Comparison of ENCODE assay signal across 5 worm cellular contexts in the genomic region with DNA sequence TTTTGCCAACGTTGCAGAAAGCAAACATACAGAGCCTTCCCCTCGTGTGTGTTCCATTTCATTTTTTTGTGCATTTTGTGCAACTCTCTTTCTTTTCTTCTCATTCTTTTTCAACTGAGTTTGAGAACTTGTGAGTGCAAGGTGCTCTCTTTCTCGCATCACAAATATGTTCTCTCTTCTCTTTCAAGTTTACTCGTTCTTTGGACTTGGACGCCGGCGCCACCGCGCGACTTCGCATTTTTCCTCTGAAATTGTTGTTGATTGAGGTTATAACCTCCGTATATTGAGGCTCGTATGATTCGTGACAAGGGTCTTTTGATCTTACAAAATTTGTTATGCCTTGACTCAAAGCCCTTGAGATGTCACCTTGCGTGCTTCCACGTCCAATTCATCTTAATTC.
A peak's percentile ranks its signal among the peaks of the same experiment; 100 is the strongest.
TF ChIP-seq lines count a peak whose summit lies in the region.

No protein-coding gene starts in this region.

TF ChIP-seq in whole organism, L1 larva, 84 proteins besides CTCF, POLR2A, EP300 and RAD21 (continues in another document):
- TF ChIP-seq lin-14 (GFP tag; optimal IDR thresholded peaks at IDR 0.05; lab: Kevin White, UChicago) (peak; percentile 92), pax-3 (tag; optimal IDR thresholded peaks at IDR 0.05; lab: Kevin White, UChicago) (peak; percentile 29), nhr-28 (tag; optimal IDR thresholded peaks at IDR 0.05; lab: Kevin White, UChicago) (no peak), hlh-4 (tag; optimal IDR thresholded peaks at IDR 0.05; lab: Kevin White, UChicago) (no peak), unc-130 (tag; optimal IDR thresholded peaks at IDR 0.05; lab: Kevin White, UChicago) (peak; percentile 19), ceh-8 (GFP tag; optimal IDR thresholded peaks at IDR 0.05; lab: Kevin White, UChicago) (peak; percentile 23), tbx-2 (tag; optimal IDR thresholded peaks at IDR 0.05; lab: Kevin White, UChicago) (peak; percentile 69), ces-1 (GFP tag; optimal IDR thresholded peaks at IDR 0.05; lab: Kevin White, UChicago) (no peak), pag-3 (tag; optimal IDR thresholded peaks at IDR 0.05; lab: Kevin White, UChicago; ENCODE audit: borderline replicate concordance, insufficient read depth) (no peak), C16A3.4 (tag; optimal IDR thresholded peaks at IDR 0.05; lab: Kevin White, UChicago) (peak; percentile 21), nhr-12 (tag; optimal IDR thresholded peaks at IDR 0.05; lab: Kevin White, UChicago) (no peak), efl-3 (GFP tag; optimal IDR thresholded peaks at IDR 0.05; lab: Kevin White, UChicago) (no peak), F16B12.6 (tag; optimal IDR thresholded peaks at IDR 0.05; lab: Kevin White, UChicago) (no peak), unc-98 (GFP tag; IDR thresholded peaks at IDR 0.05; lab: Robert Waterston, UW) (no peak), fos-1 (tag; optimal IDR thresholded peaks at IDR 0.05; lab: Kevin White, UChicago) (no peak), jun-1 (tag; optimal IDR thresholded peaks at IDR 0.05; lab: Kevin White, UChicago) (peak; percentile 50), nhr-71 (tag; optimal IDR thresholded peaks at IDR 0.05; lab: Kevin White, UChicago) (peak; percentile 89)

TF ChIP-seq in whole organism, L2 larva, 48 proteins besides CTCF, POLR2A, EP300 and RAD21 (continues in another document):
- TF ChIP-seq lin-39 (tag; optimal IDR thresholded peaks at IDR 0.05; lab: Kevin White, UChicago), result no peak
- peak; percentile 51 for TF ChIP-seq zag-1 (tag; optimal IDR thresholded peaks at IDR 0.05; lab: Kevin White, UChicago)
- TF ChIP-seq snpc-4 (tag; optimal IDR thresholded peaks at IDR 0.05; lab: Kevin White, UChicago), result peak; percentile 54
- peak; percentile 74 for TF ChIP-seq lin-11 (tag; optimal IDR thresholded peaks at IDR 0.05; lab: Kevin White, UChicago)
- no peak for TF ChIP-seq dmd-4 (tag; optimal IDR thresholded peaks at IDR 0.05; lab: Kevin White, UChicago)
- TF ChIP-seq gmeb-1 (tag; optimal IDR thresholded peaks at IDR 0.05; lab: Kevin White, UChicago), result no peak
- TF ChIP-seq ZK546.5 (tag; optimal IDR thresholded peaks at IDR 0.05; lab: Kevin White, UChicago), result no peak
- no peak for TF ChIP-seq elt-3 (tag; optimal IDR thresholded peaks at IDR 0.05; lab: Kevin White, UChicago)
- peak; percentile 13 for TF ChIP-seq nhr-21 (tag; optimal IDR thresholded peaks at IDR 0.05; lab: Kevin White, UChicago)
- TF ChIP-seq unc-39 (tag; optimal IDR thresholded peaks at IDR 0.05; lab: Kevin White, UChicago), result no peak
- TF ChIP-seq lsy-2 (tag; optimal IDR thresholded peaks at IDR 0.05; lab: Kevin White, UChicago), result peak in 1 of 2 experiments; percentile 72
- TF ChIP-seq ztf-4 (tag; optimal IDR thresholded peaks at IDR 0.05; lab: Kevin White, UChicago), result peak; percentile 80
- no peak for TF ChIP-seq aly-2 (tag; optimal IDR thresholded peaks at IDR 0.05; lab: Kevin White, UChicago)
- peak; percentile 40 for TF ChIP-seq lin-13 (GFP tag; optimal IDR thresholded peaks at IDR 0.05; lab: Kevin White, UChicago)
- no peak for TF ChIP-seq nhr-237 (tag; optimal IDR thresholded peaks at IDR 0.05; lab: Kevin White, UChicago)
- TF ChIP-seq nhr-10 (tag; optimal IDR thresholded peaks at IDR 0.05; lab: Kevin White, UChicago), result no peak
- no peak for TF ChIP-seq R02D3.7 (tag; optimal IDR thresholded peaks at IDR 0.05; lab: Kevin White, UChicago)
- no peak for TF ChIP-seq nhr-77 (tag; optimal IDR thresholded peaks at IDR 0.05; lab: Kevin White, UChicago)
- TF ChIP-seq unc-55 (GFP tag; optimal IDR thresholded peaks at IDR 0.05; lab: Kevin White, UChicago), result peak; percentile 90

TF ChIP-seq in whole organism, L3 larva, 47 proteins besides CTCF, POLR2A, EP300 and RAD21 (continues in another document):
- TF ChIP-seq ztf-11 (tag; optimal IDR thresholded peaks at IDR 0.05; lab: Kevin White, UChicago), result no peak
- TF ChIP-seq nhr-43 (tag; optimal IDR thresholded peaks at IDR 0.05; lab: Kevin White, UChicago; ENCODE audit: poor library complexity, severe bottlenecking), result no peak
- TF ChIP-seq unc-39 (tag; optimal IDR thresholded peaks at IDR 0.05; lab: Kevin White, UChicago), result no peak
- no peak for TF ChIP-seq R02D3.7 (tag; optimal IDR thresholded peaks at IDR 0.05; lab: Kevin White, UChicago)
- no peak for TF ChIP-seq nhr-77 (tag; optimal IDR thresholded peaks at IDR 0.05; lab: Kevin White, UChicago)
- no peak for TF ChIP-seq nhr-237 (tag; optimal IDR thresholded peaks at IDR 0.05; lab: Kevin White, UChicago)
- peak; percentile 1 for TF ChIP-seq elt-1 (tag; optimal IDR thresholded peaks at IDR 0.05; lab: Kevin White, UChicago)
- TF ChIP-seq zag-1 (tag; optimal IDR thresholded peaks at IDR 0.05; lab: Kevin White, UChicago), result no peak
- no peak for TF ChIP-seq nhr-76 (tag; optimal IDR thresholded peaks at IDR 0.05; lab: Kevin White, UChicago)
- TF ChIP-seq ZK546.5 (tag; optimal IDR thresholded peaks at IDR 0.05; lab: Kevin White, UChicago), result no peak
- no peak for TF ChIP-seq egl-27 (tag; optimal IDR thresholded peaks at IDR 0.05; lab: Kevin White, UChicago)
- no peak for TF ChIP-seq lsy-12 (tag; optimal IDR thresholded peaks at IDR 0.05; lab: Kevin White, UChicago)
- TF ChIP-seq elt-2 (tag; optimal IDR thresholded peaks at IDR 0.05; lab: Kevin White, UChicago), result peak; percentile 46
- TF ChIP-seq nhr-12 (tag; optimal IDR thresholded peaks at IDR 0.05; lab: Kevin White, UChicago), result no peak
- no peak for TF ChIP-seq elt-3 (tag; optimal IDR thresholded peaks at IDR 0.05; lab: Kevin White, UChicago)
- peak; percentile 7 for TF ChIP-seq pqm-1 (tag; optimal IDR thresholded peaks at IDR 0.05; lab: Kevin White, UChicago)
- no peak for TF ChIP-seq egl-5 (tag; optimal IDR thresholded peaks at IDR 0.05; lab: Kevin White, UChicago)
- TF ChIP-seq ceh-9 (tag; optimal IDR thresholded peaks at IDR 0.05; lab: Kevin White, UChicago), result no peak
- no peak for TF ChIP-seq eor-1 (tag; optimal IDR thresholded peaks at IDR 0.05; lab: Kevin White, UChicago)
- TF ChIP-seq lin-15B (tag; optimal IDR thresholded peaks at IDR 0.05; lab: Kevin White, UChicago), result peak; percentile 26

TF ChIP-seq in whole organism, L4 larva, 104 proteins besides CTCF, POLR2A, EP300 and RAD21 (continues in another document):
- peak; percentile 30; the same call in 1 of the 2 replicates for TF ChIP-seq zfp-3 (GFP tag; conservative IDR thresholded peaks at IDR 0.05; lab: Robert Waterston, UW)
- peak; percentile 62; the same call in 1 of the 2 replicates for TF ChIP-seq madf-9 (GFP tag; conservative IDR thresholded peaks at IDR 0.05; lab: Robert Waterston, UW)
- no peak for TF ChIP-seq ZK546.5 (tag; optimal IDR thresholded peaks at IDR 0.05; lab: Kevin White, UChicago)
- TF ChIP-seq F10B5.3 (tag; optimal IDR thresholded peaks at IDR 0.05; lab: Kevin White, UChicago), result no peak
- 0 out of 2 replicates have a peak, but pooled peaks have one; percentile 30 for TF ChIP-seq arid-1 (GFP tag; conservative IDR thresholded peaks at IDR 0.05; lab: Robert Waterston, UW)
- peak; percentile 53 for TF ChIP-seq dve-1 (tag; optimal IDR thresholded peaks at IDR 0.05; lab: Kevin White, UChicago; ENCODE audit: insufficient read depth)
- TF ChIP-seq hlh-30 (tag; optimal IDR thresholded peaks at IDR 0.05; lab: Kevin White, UChicago; ENCODE audit: insufficient read depth), result peak; percentile 84
- TF ChIP-seq hif-1 (tag; optimal IDR thresholded peaks at IDR 0.05; lab: Kevin White, UChicago), result peak in 1 of 2 experiments; percentile 84
- peak in 1 of 2 experiments; percentile 77 for TF ChIP-seq mdl-1 (tag; optimal IDR thresholded peaks at IDR 0.05; lab: Kevin White, UChicago)
- TF ChIP-seq hlh-11 (tag; optimal IDR thresholded peaks at IDR 0.05; lab: Kevin White, UChicago), result peak; percentile 77
- TF ChIP-seq mes-2 (tag; optimal IDR thresholded peaks at IDR 0.05; lab: Kevin White, UChicago; ENCODE audit: poor library complexity, severe bottlenecking), result peak; percentile 61
- TF ChIP-seq aha-1 (tag; lab: Kevin White, UChicago), result peak; percentile 84
- peak; percentile 73 for TF ChIP-seq nhr-11 (tag; optimal IDR thresholded peaks at IDR 0.05; lab: Kevin White, UChicago)
- peak; percentile 64 for TF ChIP-seq nhr-77 (tag; optimal IDR thresholded peaks at IDR 0.05; lab: Kevin White, UChicago)
- TF ChIP-seq ama-1 (optimal IDR thresholded peaks at IDR 0.05; lab: Kevin White, UChicago), result peak; percentile 44
- TF ChIP-seq nhr-48 (tag; optimal IDR thresholded peaks at IDR 0.05; lab: Kevin White, UChicago), result peak; percentile 1
- TF ChIP-seq ces-1 (GFP tag; optimal IDR thresholded peaks at IDR 0.05; lab: Kevin White, UChicago), result peak; percentile 19
- TF ChIP-seq ceh-82 (tag; optimal IDR thresholded peaks at IDR 0.05; lab: Kevin White, UChicago), result no peak

TF ChIP-seq in whole organism, young adult, 124 proteins besides CTCF, POLR2A, EP300 and RAD21 (continues in another document):
- TF ChIP-seq Y67H2A.10 (GFP tag; conservative IDR thresholded peaks at IDR 0.05; lab: Robert Waterston, UW), result no peak
- TF ChIP-seq pbrm-1 (GFP tag; IDR thresholded peaks at IDR 0.05; lab: Robert Waterston, UW), result no peak
- TF ChIP-seq nfyb-1 (GFP tag; IDR thresholded peaks at IDR 0.05; lab: Robert Waterston, UW), result peak; percentile 65; the same call in 1 of the 2 replicates
- 0 out of 2 replicates have a peak, but pooled peaks have one; percentile 14 for TF ChIP-seq cebp-1 (GFP tag; IDR thresholded peaks at IDR 0.05; lab: Robert Waterston, UW)
- peak; percentile 75 for TF ChIP-seq cebp-1 (tag; optimal IDR thresholded peaks at IDR 0.05; lab: Kevin White, UChicago)
- no peak for TF ChIP-seq B0019.2 (GFP tag; conservative IDR thresholded peaks at IDR 0.05; lab: Robert Waterston, UW)
- TF ChIP-seq somi-1 (GFP tag; optimal IDR thresholded peaks at IDR 0.05; lab: Kevin White, UChicago), result no peak
- TF ChIP-seq ztf-3 (GFP tag; optimal IDR thresholded peaks at IDR 0.05; lab: Kevin White, UChicago), result no peak
- TF ChIP-seq aptf-3 (GFP tag; IDR thresholded peaks at IDR 0.05; lab: Robert Waterston, UW), result no peak
- TF ChIP-seq atf-7 (tag; optimal IDR thresholded peaks at IDR 0.05; lab: Kevin White, UChicago), result no peak
- TF ChIP-seq lin-26 (GFP tag; IDR thresholded peaks at IDR 0.05; lab: Robert Waterston, UW), result 0 out of 2 replicates have a peak, but pooled peaks have one; percentile 23
- peak; percentile 58 for TF ChIP-seq lin-40 (tag; optimal IDR thresholded peaks at IDR 0.05; lab: Kevin White, UChicago)
- TF ChIP-seq snpc-4 (GFP tag; optimal IDR thresholded peaks at IDR 0.05; lab: Kevin White, UChicago), result no peak
- peak in 1 of 4 experiments; percentile 4 for TF ChIP-seq snpc-4 (tag; optimal IDR thresholded peaks at IDR 0.05; lab: Kevin White, UChicago)
- no peak for TF ChIP-seq nhr-27 (tag; optimal IDR thresholded peaks at IDR 0.05; lab: Kevin White, UChicago)
- TF ChIP-seq attf-6 (GFP tag; IDR thresholded peaks at IDR 0.05; lab: Robert Waterston, UW), result no peak
- TF ChIP-seq mel-28 (tag; optimal IDR thresholded peaks at IDR 0.05; lab: Kevin White, UChicago; ENCODE audit: borderline replicate concordance), result no peak
- no peak for TF ChIP-seq B0261.1 (tag; optimal IDR thresholded peaks at IDR 0.05; lab: Kevin White, UChicago)
- TF ChIP-seq rpc-1 (optimal IDR thresholded peaks at IDR 0.05; lab: Kevin White, UChicago), result no peak
- no peak for TF ChIP-seq rpc-1 (tag; optimal IDR thresholded peaks at IDR 0.05; lab: Kevin White, UChicago)
- TF ChIP-seq madf-8 (GFP tag; conservative IDR thresholded peaks at IDR 0.05; lab: Robert Waterston, UW), result no peak
- no peak for TF ChIP-seq snpc-1.3 (tag; optimal IDR thresholded peaks at IDR 0.05; lab: Kevin White, UChicago; ENCODE audit: insufficient read depth)
